Fruit fly (Drosophila melanogaster): Measurements from ENCODE around the gene CG17991.

The CG17991 gene

dm6 chr3R:27288202-27289135 is 47.4 kb downstream of the CG17991 start, which contains the start of the genes bigmax and Hmu:
bigmax (minus strand) TSS chr3R:27288526.
Hmu (plus strand) TSS chr3R:27288769.
- peak; percentile 36 for TF ChIP-seq Pif1B (GFP tag; optimal IDR thresholded peaks at IDR 0.05)
- peak; percentile 62 for TF ChIP-seq CG8159 (tag; optimal IDR thresholded peaks at IDR 0.05)
- peak; percentile 83 for TF ChIP-seq CG4496 (GFP tag; IDR thresholded peaks at IDR 0.05)
- TF ChIP-seq CG17806 (tag; optimal IDR thresholded peaks at IDR 0.05) = peak; percentile 60
- TF ChIP-seq CG14655 (GFP tag; optimal IDR thresholded peaks at IDR 0.05) = peak; percentile 69
- TF ChIP-seq CG12605 (GFP tag; IDR thresholded peaks at IDR 0.05) = peak; percentile 42; the same call in 1 of the 2 replicates
- peak; percentile 67 for TF ChIP-seq CG8301 (tag; optimal IDR thresholded peaks at IDR 0.05)
- no peak for TF ChIP-seq CG13204 (GFP tag; optimal IDR thresholded peaks at IDR 0.05)
- TF ChIP-seq gl (tag; optimal IDR thresholded peaks at IDR 0.05) = peak; percentile 43
- TF ChIP-seq CG34367 (tag; optimal IDR thresholded peaks at IDR 0.05) = peak; percentile 53
- peak; percentile 75 for TF ChIP-seq fd96Ca (GFP tag; IDR thresholded peaks at IDR 0.05)
- TF ChIP-seq CG10348 (GFP tag; IDR thresholded peaks at IDR 0.05) = no peak
- TF ChIP-seq Snoo (tag; optimal IDR thresholded peaks at IDR 0.05) = peak; percentile 65
- peak; percentile 67 for TF ChIP-seq CG15710 (tag; optimal IDR thresholded peaks at IDR 0.05)
- peak; percentile 45; the same call in 1 of the 2 replicates for TF ChIP-seq rn (GFP tag; IDR thresholded peaks at IDR 0.05)
- peak; percentile 78 for TF ChIP-seq CG32121 (GFP tag; IDR thresholded peaks at IDR 0.05)
- TF ChIP-seq Ets98B (GFP tag; IDR thresholded peaks at IDR 0.05) = peak; percentile 80
- peak; percentile 66 for TF ChIP-seq EcR (GFP tag; optimal IDR thresholded peaks at IDR 0.05)
- no peak for TF ChIP-seq D1 (tag; optimal IDR thresholded peaks at IDR 0.05)
- peak; percentile 62 for TF ChIP-seq CG9948 (tag; optimal IDR thresholded peaks at IDR 0.05)
- peak; percentile 65 for TF ChIP-seq Pif1A (GFP tag; optimal IDR thresholded peaks at IDR 0.05)

dm6 chr3R:27289638-27290037 is 48.6 kb downstream of the CG17991 start:
- TF ChIP-seq Ets98B (GFP tag; IDR thresholded peaks at IDR 0.05) (peak; percentile 55; the same call in 1 of the 2 replicates), CG32121 (GFP tag; IDR thresholded peaks at IDR 0.05) (no peak), CG4496 (GFP tag; IDR thresholded peaks at IDR 0.05) (peak; percentile 76; the same call in 2 of the 3 replicates), Pif1B (GFP tag; optimal IDR thresholded peaks at IDR 0.05) (peak; percentile 32), fd96Ca (GFP tag; IDR thresholded peaks at IDR 0.05) (0 out of 3 replicates have a peak, but pooled peaks have one; percentile 41), Pif1A (GFP tag; optimal IDR thresholded peaks at IDR 0.05) (peak; percentile 40), gl (tag; optimal IDR thresholded peaks at IDR 0.05) (no peak), CG17806 (tag; optimal IDR thresholded peaks at IDR 0.05) (no peak), CG12605 (GFP tag; IDR thresholded peaks at IDR 0.05) (peak; percentile 43; the same call in 1 of the 2 replicates), rn (GFP tag; IDR thresholded peaks at IDR 0.05) (no peak), CG13204 (GFP tag; optimal IDR thresholded peaks at IDR 0.05) (no peak), D1 (tag; optimal IDR thresholded peaks at IDR 0.05) (no peak), CG14655 (GFP tag; optimal IDR thresholded peaks at IDR 0.05) (peak; percentile 75), Snoo (tag; optimal IDR thresholded peaks at IDR 0.05) (no peak), CG15710 (tag; optimal IDR thresholded peaks at IDR 0.05) (no peak), CG8159 (tag; optimal IDR thresholded peaks at IDR 0.05) (no peak), CG8301 (tag; optimal IDR thresholded peaks at IDR 0.05) (peak; percentile 80), EcR (GFP tag; optimal IDR thresholded peaks at IDR 0.05) (no peak), CG10348 (GFP tag; IDR thresholded peaks at IDR 0.05) (no peak), CG34367 (tag; optimal IDR thresholded peaks at IDR 0.05) (no peak), CG9948 (tag; optimal IDR thresholded peaks at IDR 0.05) (peak; percentile 16)

Measured in whole organism, pupa.